Worm (Caenorhabditis elegans): Measurements from ENCODE around the gene F47B7.2.

DNA sequence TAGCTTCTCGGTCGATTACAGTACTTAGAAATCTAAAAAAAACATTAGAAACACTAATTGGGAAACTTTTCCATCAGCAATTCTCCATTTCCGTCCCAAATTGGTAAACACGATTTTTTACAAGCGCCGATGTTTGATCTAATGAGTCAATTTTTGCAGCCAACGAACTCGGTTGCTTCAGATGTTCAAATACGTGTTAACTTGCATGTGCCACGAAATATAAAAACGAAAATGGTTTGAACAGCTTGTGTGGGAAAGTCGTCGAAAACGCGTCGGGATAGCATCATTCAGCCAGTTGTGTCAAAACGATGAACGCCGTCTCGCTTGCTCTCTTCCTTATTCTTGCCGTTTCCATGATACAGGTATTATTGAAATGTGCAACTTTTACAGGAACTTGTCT lies 32.3 kb downstream of the F47B7.2 start, which contains the start of gene F35A5.2:
- TF ChIP-seq cebp-1 (GFP tag; IDR thresholded peaks at IDR 0.05) (no peak), cebp-1 (tag; optimal IDR thresholded peaks at IDR 0.05) (no peak), ceh-100 (GFP tag; IDR thresholded peaks at IDR 0.05) (no peak), nhr-90 (tag; optimal IDR thresholded peaks at IDR 0.05) (no peak), T07F8.4 (tag; optimal IDR thresholded peaks at IDR 0.05) (no peak), lsy-27 (tag; optimal IDR thresholded peaks at IDR 0.05; ENCODE audit: borderline replicate concordance, insufficient read depth) (no peak), nhr-27 (tag; optimal IDR thresholded peaks at IDR 0.05) (no peak), ets-4 (GFP tag; optimal IDR thresholded peaks at IDR 0.05) (no peak), pha-4 (tag; optimal IDR thresholded peaks at IDR 0.05) (no peak), zim-3 (tag; optimal IDR thresholded peaks at IDR 0.05) (no peak), hmg-20 (GFP tag; IDR thresholded peaks at IDR 0.05) (no peak), lin-35 (GFP tag; optimal IDR thresholded peaks at IDR 0.05) (no peak)
